Worm (Caenorhabditis elegans): ENCODE measurements around the gene F22B3.7.
A peak's percentile ranks its signal among the peaks of the same experiment; 100 is the strongest.
"Not testable (repeated sequence)": the region's sequence is repeated elsewhere in the genome, so short reads cannot be mapped to it uniquely, and the experiment has no call there.

F22B3.7 gene

ce11 chrIV:11424830-11425229 lies 3.2 kb upstream of the F22B3.7 start, which contains the start of gene F22B3.8:
TSS of gene F22B3.8 (minus strand) at chrIV:11424930.
- TF ChIP-seq ceh-13 (GFP tag; optimal IDR thresholded peaks at IDR 0.05) = no peak
- TF ChIP-seq flt-1 (GFP tag; IDR thresholded peaks at IDR 0.05) = no peak
- TF ChIP-seq B0310.2 (tag; optimal IDR thresholded peaks at IDR 0.05) = no peak
- TF ChIP-seq hnd-1 (tag; optimal IDR thresholded peaks at IDR 0.05) = no peak
- no peak for TF ChIP-seq hmg-4 (GFP tag; optimal IDR thresholded peaks at IDR 0.05)
- TF ChIP-seq tbx-37 (GFP tag; conservative IDR thresholded peaks at IDR 0.05) = no peak
- TF ChIP-seq F13C5.2 (tag; optimal IDR thresholded peaks at IDR 0.05) = no peak

ce11 chrIV:11416724-11417123 lies 4.9 kb downstream of the F22B3.7 start, which contains the start of gene F22B3.5:
TSS of gene F22B3.5 (minus strand) at chrIV:11416824.
- not testable (repeated sequence) for TF ChIP-seq ets-7 (tag; optimal IDR thresholded peaks at IDR 0.05); aly-1 (tag; optimal IDR thresholded peaks at IDR 0.05); sea-1 (GFP tag; conservative IDR thresholded peaks at IDR 0.05)

ce11 chrIV:11414920-11415319 lies 6.7 kb downstream of the F22B3.7 start, which contains the start of gene F22B3.10:
TSS of gene F22B3.10 (minus strand) at chrIV:11415020.
- TF ChIP-seq aly-1 (tag; optimal IDR thresholded peaks at IDR 0.05) (no peak), tbx-11 (GFP tag; IDR thresholded peaks at IDR 0.05) (no peak), B0310.2 (tag; optimal IDR thresholded peaks at IDR 0.05) (no peak), pes-1 (GFP tag; IDR thresholded peaks at IDR 0.05) (no peak), tbx-37 (GFP tag; conservative IDR thresholded peaks at IDR 0.05) (no peak), hmbx-1 (tag; optimal IDR thresholded peaks at IDR 0.05) (no peak), ets-7 (tag; optimal IDR thresholded peaks at IDR 0.05) (no peak), ceh-36 (tag; optimal IDR thresholded peaks at IDR 0.05) (no peak), F13C5.2 (tag; optimal IDR thresholded peaks at IDR 0.05) (no peak), hmg-4 (GFP tag; optimal IDR thresholded peaks at IDR 0.05) (no peak), sea-1 (GFP tag; conservative IDR thresholded peaks at IDR 0.05) (no peak), scrt-1 (GFP tag; IDR thresholded peaks at IDR 0.05) (no peak), ama-1 (optimal IDR thresholded peaks at IDR 0.05) (no peak), tra-4 (tag; optimal IDR thresholded peaks at IDR 0.05) (no peak), ceh-13 (GFP tag; optimal IDR thresholded peaks at IDR 0.05) (no peak), hnd-1 (tag; optimal IDR thresholded peaks at IDR 0.05) (no peak), flt-1 (GFP tag; IDR thresholded peaks at IDR 0.05) (no peak)

- no peak for TF ChIP-seq ama-1 (optimal IDR thresholded peaks at IDR 0.05)
- no peak for TF ChIP-seq hnd-1 (tag; optimal IDR thresholded peaks at IDR 0.05)
- TF ChIP-seq pes-1 (GFP tag; IDR thresholded peaks at IDR 0.05) = no peak
- TF ChIP-seq ceh-36 (tag; optimal IDR thresholded peaks at IDR 0.05) = no peak
- no peak for TF ChIP-seq tbx-37 (GFP tag; conservative IDR thresholded peaks at IDR 0.05)
- TF ChIP-seq tra-4 (tag; optimal IDR thresholded peaks at IDR 0.05) = no peak
- no peak for TF ChIP-seq hmbx-1 (tag; optimal IDR thresholded peaks at IDR 0.05)
- no peak for TF ChIP-seq B0310.2 (tag; optimal IDR thresholded peaks at IDR 0.05)
- TF ChIP-seq tbx-11 (GFP tag; IDR thresholded peaks at IDR 0.05) = no peak
- no peak for TF ChIP-seq F13C5.2 (tag; optimal IDR thresholded peaks at IDR 0.05)
- TF ChIP-seq ceh-13 (GFP tag; optimal IDR thresholded peaks at IDR 0.05) = no peak
- TF ChIP-seq scrt-1 (GFP tag; IDR thresholded peaks at IDR 0.05) = no peak
- no peak for TF ChIP-seq flt-1 (GFP tag; IDR thresholded peaks at IDR 0.05)
- TF ChIP-seq ets-7 (tag; optimal IDR thresholded peaks at IDR 0.05) = no peak
- no peak for TF ChIP-seq hmg-4 (GFP tag; optimal IDR thresholded peaks at IDR 0.05)
- no peak for TF ChIP-seq aly-1 (tag; optimal IDR thresholded peaks at IDR 0.05)
- TF ChIP-seq sea-1 (GFP tag; conservative IDR thresholded peaks at IDR 0.05) = no peak
These were observed 11.5 kb downstream of the F22B3.7 start, which contains the start of gene gfat-2 for ce11 chrIV:11410084-11410483. TSS of gene gfat-2 (plus strand) at chrIV:11410228.

- TF ChIP-seq flt-1 (GFP tag; IDR thresholded peaks at IDR 0.05) (peak; percentile 56; the same call in 1 of the 2 replicates), scrt-1 (GFP tag; IDR thresholded peaks at IDR 0.05) (0 out of 2 replicates have a peak, but pooled peaks have one; percentile 51), ama-1 (optimal IDR thresholded peaks at IDR 0.05) (peak; percentile 92), aly-1 (tag; optimal IDR thresholded peaks at IDR 0.05) (peak; percentile 83), pes-1 (GFP tag; IDR thresholded peaks at IDR 0.05) (peak; percentile 69), sea-1 (GFP tag; conservative IDR thresholded peaks at IDR 0.05) (peak; percentile 6; the same call in 1 of the 2 replicates), tbx-11 (GFP tag; IDR thresholded peaks at IDR 0.05) (peak; percentile 54), tbx-37 (GFP tag; conservative IDR thresholded peaks at IDR 0.05) (peak; percentile 47; the same call in 1 of the 2 replicates), ceh-36 (tag; optimal IDR thresholded peaks at IDR 0.05) (peak; percentile 57), tra-4 (tag; optimal IDR thresholded peaks at IDR 0.05) (peak; percentile 17)
These were observed 14.6 kb downstream of the F22B3.7 start, which contains the start of the genes his-63 and his-64 for ce11 chrIV:11406744-11407690. TSS of gene his-63 (minus strand) at chrIV:11406861. TSS of gene his-64 (plus strand) at chrIV:11407116.

- TF ChIP-seq ama-1 (optimal IDR thresholded peaks at IDR 0.05) = peak; percentile 83
- peak; percentile 81 for TF ChIP-seq aly-1 (tag; optimal IDR thresholded peaks at IDR 0.05)
These were observed 15.5 kb downstream of the F22B3.7 start for ce11 chrIV:11406127-11406526.

ce11 chrIV:11403288-11403991 lies 18.2 kb downstream of the F22B3.7 start, which contains the start of the genes memi-3 and cyp-31A2:
TSS of gene memi-3 (minus strand) at chrIV:11403338.
TSS of gene cyp-31A2 (plus strand) at chrIV:11403961.
- TF ChIP-seq hmg-4 (GFP tag; optimal IDR thresholded peaks at IDR 0.05) (no peak), ama-1 (optimal IDR thresholded peaks at IDR 0.05) (no peak), F13C5.2 (tag; optimal IDR thresholded peaks at IDR 0.05) (no peak), hmbx-1 (tag; optimal IDR thresholded peaks at IDR 0.05) (no peak), ets-7 (tag; optimal IDR thresholded peaks at IDR 0.05) (no peak), scrt-1 (GFP tag; IDR thresholded peaks at IDR 0.05) (no peak), hnd-1 (tag; optimal IDR thresholded peaks at IDR 0.05) (no peak), pes-1 (GFP tag; IDR thresholded peaks at IDR 0.05) (no peak), B0310.2 (tag; optimal IDR thresholded peaks at IDR 0.05) (no peak)

All from whole organism, early embryonic.